Fruit fly (Drosophila melanogaster) whole organism, embryonic: Measurements from ENCODE around the gene par-6.

Source experiments
- Atf3 ChIP-seq: fragments of 200-800 bp; sonication (Bioruptor generic); optimal IDR thresholded peaks from 3 replicates; lab custom pipeline; 2016; ENCODE audit warnings: missing biosample characterization, missing genetic modification characterization
- B-H1 ChIP-seq: fragments of 200-800 bp; sonication (Bioruptor generic); IDR thresholded peaks from 3 replicates; pipeline ENCODE4 v1.3.6; 2022; ENCODE audit warnings: missing biosample characterization, missing genetic modification characterization
- CG10979 ChIP-seq: fragments of 200-800 bp; sonication (Bioruptor generic); optimal IDR thresholded peaks from 2 replicates; lab custom pipeline; 2018; ENCODE audit warnings: missing biosample characterization, mild to moderate bottlenecking, missing genetic modification characterization, moderate library complexity
- CG11696 ChIP-seq: fragments of 200-800 bp; sonication (Bioruptor generic); IDR thresholded peaks from 2 replicates; pipeline ENCODE4 v1.3.6; 2022; ENCODE audit warnings: missing biosample characterization, missing genetic modification characterization
- CG12391 ChIP-seq: fragments of 200-800 bp; sonication (Bioruptor generic); optimal IDR thresholded peaks from 3 replicates; lab custom pipeline; 2018; ENCODE audit warnings: missing biosample characterization, mild to moderate bottlenecking, missing genetic modification characterization, moderate library complexity
- CG12659 ChIP-seq: fragments of 200-800 bp; sonication (Bioruptor generic); optimal IDR thresholded peaks from 3 replicates; lab custom pipeline; 2017; ENCODE audit warnings: mild to moderate bottlenecking, missing biosample characterization, missing genetic modification reagents, missing genetic modification characterization
- CG12769 ChIP-seq: fragments of 200-800 bp; sonication (Bioruptor generic); optimal IDR thresholded peaks from 2 replicates; lab custom pipeline; 2019; ENCODE audit warnings: missing biosample characterization, mild to moderate bottlenecking, missing genetic modification characterization, moderate library complexity
- CG1602 ChIP-seq: fragments of 200-800 bp; sonication (Bioruptor generic); optimal IDR thresholded peaks from 3 replicates; lab custom pipeline; 2016; ENCODE audit warnings: missing biosample characterization, missing genetic modification characterization
- CG17361 ChIP-seq: fragments of 200-800 bp; sonication (Bioruptor generic); IDR thresholded peaks from 3 replicates; pipeline ENCODE4 v1.3.6; 2022; ENCODE audit warnings: missing biosample characterization, missing genetic modification characterization
- CG1792 ChIP-seq: fragments of 200-800 bp; sonication (Bioruptor generic); optimal IDR thresholded peaks from 2 replicates; lab custom pipeline; 2016; ENCODE audit warnings: missing biosample characterization, missing genetic modification characterization
- CG18619 ChIP-seq: fragments of 200-800 bp; sonication (Bioruptor generic); optimal IDR thresholded peaks from 3 replicates; lab custom pipeline; 2017; ENCODE audit warnings: missing biosample characterization, mild to moderate bottlenecking, missing genetic modification characterization
- CG2116 ChIP-seq: fragments of 200-800 bp; sonication (Bioruptor generic); optimal IDR thresholded peaks from 3 replicates; lab custom pipeline; 2018; ENCODE audit warnings: missing biosample characterization, mild to moderate bottlenecking, missing genetic modification characterization
- CG30020 ChIP-seq: fragments of 200-800 bp; optimal IDR thresholded peaks from 2 replicates; lab custom pipeline; 2019; ENCODE audit warnings: missing biosample characterization, mild to moderate bottlenecking, missing genetic modification characterization, moderate library complexity
- CG3163 ChIP-seq: fragments of 200-800 bp; sonication (Bioruptor generic); optimal IDR thresholded peaks from 3 replicates; lab custom pipeline; 2016; ENCODE audit warnings: missing biosample characterization, missing genetic modification characterization
- CG34376 ChIP-seq: fragments of 200-800 bp; sonication (Bioruptor generic); optimal IDR thresholded peaks from 2 replicates; lab custom pipeline; 2018; ENCODE audit warnings: missing biosample characterization, mild to moderate bottlenecking, missing genetic modification characterization
- CG3838 ChIP-seq: fragments of 200-800 bp; sonication (Bioruptor generic); optimal IDR thresholded peaks from 3 replicates; lab custom pipeline; 2016; ENCODE audit warnings: missing biosample characterization, missing genetic modification characterization
- CG4282 ChIP-seq: fragments of 200-800 bp; sonication (Bioruptor generic); optimal IDR thresholded peaks from 2 replicates; lab custom pipeline; 2016; ENCODE audit warnings: missing biosample characterization, missing genetic modification characterization
- CG4820 ChIP-seq: fragments of 200-800 bp; sonication (Bioruptor generic); optimal IDR thresholded peaks from 3 replicates; lab custom pipeline; 2016; ENCODE audit warnings: missing biosample characterization, missing genetic modification characterization
- CG6813 ChIP-seq: fragments of 200-800 bp; sonication (Bioruptor generic); optimal IDR thresholded peaks from 2 replicates; lab custom pipeline; 2017; ENCODE audit warnings: missing biosample characterization, missing genetic modification characterization, mild to moderate bottlenecking, moderate library complexity, missing genetic modification reagents
- CkIIα-i1 ChIP-seq: fragments of 200-800 bp; sonication (Bioruptor generic); IDR thresholded peaks from 2 replicates; pipeline ENCODE4 v1.3.6; 2022; ENCODE audit warnings: missing biosample characterization, missing genetic modification characterization
- D ChIP-seq, 2 experiments: fragments of 200-800 bp in 1 of 2; fragments of >200 bp in 1 of 2; sonication (Bioruptor generic) in 1 of 2; optimal IDR thresholded peaks; 2 replicates in 1 of 2; 3 replicates in 1 of 2; lab custom pipeline; 2017; ENCODE audit warnings: mild to moderate bottlenecking in 1 of 2, missing biosample characterization in 1 of 2, missing genetic modification characterization in 1 of 2, missing genetic modification reagents in 1 of 2
- Deaf1 ChIP-seq: fragments of 200-800 bp; optimal IDR thresholded peaks from 3 replicates; lab custom pipeline; 2019; ENCODE audit warnings: missing biosample characterization, mild to moderate bottlenecking, missing genetic modification characterization, moderate library complexity
- Dek ChIP-seq: fragments of 200-800 bp; sonication (Bioruptor generic); optimal IDR thresholded peaks from 3 replicates; lab custom pipeline; 2019; ENCODE audit warnings: missing biosample characterization, mild to moderate bottlenecking, missing genetic modification characterization, moderate library complexity
- E2f2 ChIP-seq: fragments of 200-800 bp; sonication (Bioruptor generic); IDR thresholded peaks from 2 replicates; pipeline ENCODE4 v1.3.6; 2022; ENCODE audit warnings: missing biosample characterization, missing genetic modification characterization
- HLH54F ChIP-seq: fragments of 200-800 bp; sonication (Bioruptor generic); optimal IDR thresholded peaks from 3 replicates; lab custom pipeline; 2016; ENCODE audit warnings: missing biosample characterization, missing genetic modification characterization
- MBD-R2 ChIP-seq: fragments of 200-800 bp; sonication (Bioruptor generic); IDR thresholded peaks from 2 replicates; pipeline ENCODE4 v1.3.6; 2022; ENCODE audit warnings: missing biosample characterization, missing genetic modification characterization
- Meics ChIP-seq: fragments of 200-800 bp; sonication (Bioruptor generic); optimal IDR thresholded peaks from 2 replicates; lab custom pipeline; 2017; ENCODE audit warnings: missing biosample characterization, mild to moderate bottlenecking, missing genetic modification characterization
- Rfx ChIP-seq: fragments of 200-800 bp; sonication (Bioruptor generic); IDR thresholded peaks from 2 replicates; pipeline ENCODE4 v1.3.6; 2022; ENCODE audit warnings: missing biosample characterization, missing genetic modification characterization
- Six4 ChIP-seq: fragments of 200-800 bp; sonication (Bioruptor generic); optimal IDR thresholded peaks from 2 replicates; lab custom pipeline; 2016; ENCODE audit warnings: missing biosample characterization, missing genetic modification characterization
- aop ChIP-seq: fragments of 200-800 bp; sonication (Bioruptor generic); IDR thresholded peaks from 2 replicates; pipeline ENCODE4 v1.3.6; 2022; ENCODE audit warnings: missing biosample characterization, missing genetic modification characterization
- chinmo ChIP-seq: fragments of 200-800 bp; sonication (Bioruptor generic); IDR thresholded peaks from 4 replicates; pipeline ENCODE4 v1.3.6; 2022; ENCODE audit warnings: missing biosample characterization, missing genetic modification characterization; ENCODE audit not compliant: partially characterized antibody
- corto ChIP-seq: fragments of 200-800 bp; sonication (Bioruptor generic); optimal IDR thresholded peaks from 2 replicates; lab custom pipeline; 2016; ENCODE audit warnings: missing biosample characterization, mild to moderate bottlenecking, missing genetic modification characterization, moderate library complexity
- da ChIP-seq: fragments of 200-800 bp; sonication (Bioruptor generic); optimal IDR thresholded peaks from 2 replicates; lab custom pipeline; 2016; ENCODE audit warnings: missing biosample characterization, missing genetic modification characterization
- dan ChIP-seq: fragments of 200-800 bp; sonication (Bioruptor generic); IDR thresholded peaks from 2 replicates; pipeline ENCODE4 v1.3.6; 2022; ENCODE audit warnings: missing biosample characterization, missing genetic modification characterization
- exex ChIP-seq: fragments of 200-800 bp; sonication (Bioruptor generic); optimal IDR thresholded peaks from 4 replicates; lab custom pipeline; 2018; ENCODE audit warnings: missing biosample characterization, mild to moderate bottlenecking, missing genetic modification characterization, moderate library complexity
- hb ChIP-seq: fragments of 200-800 bp; sonication (Bioruptor generic); IDR thresholded peaks from 3 replicates; pipeline ENCODE4 v1.3.6; 2022; ENCODE audit warnings: missing biosample characterization, missing genetic modification characterization; ENCODE audit not compliant: partially characterized antibody
- inv ChIP-seq: fragments of 200-800 bp; sonication (Bioruptor generic); IDR thresholded peaks from 2 replicates; pipeline ENCODE4 v1.3.6; 2022; ENCODE audit warnings: missing biosample characterization, missing genetic modification characterization; ENCODE audit not compliant: partially characterized antibody
- jing ChIP-seq: fragments of 200-800 bp; sonication (Bioruptor generic); optimal IDR thresholded peaks from 2 replicates; lab custom pipeline; 2018; ENCODE audit warnings: missing biosample characterization, mild to moderate bottlenecking, missing genetic modification characterization
- lab ChIP-seq: fragments of 200-800 bp; sonication (Bioruptor generic); optimal IDR thresholded peaks from 3 replicates; lab custom pipeline; 2017; ENCODE audit warnings: missing biosample characterization, missing genetic modification characterization, mild to moderate bottlenecking, moderate library complexity, missing genetic modification reagents
- maf-S ChIP-seq: fragments of 200-800 bp; sonication (Bioruptor generic); optimal IDR thresholded peaks from 2 replicates; lab custom pipeline; 2016; ENCODE audit warnings: missing biosample characterization, missing genetic modification characterization
- nmo ChIP-seq: fragments of 200-800 bp; sonication (Bioruptor generic); optimal IDR thresholded peaks from 2 replicates; lab custom pipeline; 2018; ENCODE audit warnings: missing biosample characterization, mild to moderate bottlenecking, missing genetic modification characterization, moderate library complexity
- rib ChIP-seq: fragments of 200-800 bp; sonication (Bioruptor generic); IDR thresholded peaks from 2 replicates; pipeline ENCODE4 v1.3.6; 2022; ENCODE audit warnings: missing biosample characterization, missing genetic modification characterization
- run ChIP-seq: fragments of 200-800 bp; sonication (Bioruptor generic); optimal IDR thresholded peaks from 3 replicates; lab custom pipeline; 2018; ENCODE audit warnings: missing biosample characterization, mild to moderate bottlenecking, missing genetic modification characterization
- scrt ChIP-seq: fragments of 200-800 bp; sonication (Bioruptor generic); optimal IDR thresholded peaks from 2 replicates; lab custom pipeline; 2018; ENCODE audit warnings: missing biosample characterization, mild to moderate bottlenecking, missing genetic modification characterization, moderate library complexity
- sens-2 ChIP-seq: fragments of 200-800 bp; sonication (Bioruptor generic); IDR thresholded peaks from 2 replicates; pipeline ENCODE4 v1.3.6; 2022; ENCODE audit warnings: missing biosample characterization, missing genetic modification characterization
- slp2 ChIP-seq: fragments of 200-800 bp; sonication (Bioruptor generic); optimal IDR thresholded peaks from 2 replicates; lab custom pipeline; 2016; ENCODE audit warnings: missing biosample characterization, missing genetic modification characterization
- toy ChIP-seq: fragments of 200-800 bp; sonication (Bioruptor generic); IDR thresholded peaks from 2 replicates; pipeline ENCODE4 v1.3.6; 2022; ENCODE audit warnings: missing biosample characterization, missing genetic modification characterization
- twi ChIP-seq: fragments of 200-800 bp; optimal IDR thresholded peaks from 2 replicates; lab custom pipeline; 2019; ENCODE audit warnings: missing biosample characterization, mild to moderate bottlenecking, missing genetic modification characterization, moderate library complexity
- vfl ChIP-seq: fragments of 200-800 bp; sonication (Bioruptor generic); optimal IDR thresholded peaks from 2 replicates; lab custom pipeline; 2016; ENCODE audit warnings: missing biosample characterization, missing genetic modification characterization

The par-6 gene

DNA sequence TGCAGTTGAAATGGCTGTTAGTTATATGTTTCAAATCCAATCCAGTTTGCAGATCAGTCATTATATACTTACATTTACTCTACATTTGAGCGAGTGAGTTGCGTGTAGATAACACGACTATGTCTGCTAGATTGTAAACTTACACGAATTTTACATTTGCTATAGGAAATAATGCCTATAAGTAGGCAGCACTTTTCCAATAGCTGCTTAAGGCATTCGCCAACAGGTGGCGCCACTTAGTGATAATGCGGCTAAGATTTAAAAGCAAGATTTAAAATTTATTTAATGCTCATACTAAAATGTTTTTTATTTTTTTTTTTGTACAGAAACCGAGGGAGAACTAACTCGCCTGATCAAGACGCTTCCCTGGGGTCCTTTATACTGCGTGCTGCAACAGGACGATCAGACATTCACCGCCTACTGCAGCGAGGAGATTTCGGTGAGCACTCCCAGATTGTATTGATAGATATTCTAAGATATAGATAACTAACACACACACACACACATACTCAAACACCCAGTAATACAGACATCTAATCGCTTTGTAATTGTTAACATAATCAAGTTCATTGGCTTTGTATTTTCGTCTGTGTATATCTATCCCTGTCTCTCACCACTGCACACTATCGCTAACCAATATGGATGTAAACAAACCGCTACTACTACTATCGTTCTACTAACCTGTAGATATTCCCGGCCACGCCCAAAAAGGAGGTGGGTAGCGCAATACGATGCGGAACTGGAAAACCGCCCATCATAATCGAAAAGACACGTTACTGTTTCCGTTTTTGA lies 17.3 kb downstream of the par-6 start (continued):
- TF ChIP-seq aop (GFP tag; lab: Robert Waterston, UW) (no peak), CG4282 (GFP tag; lab: Kevin White, UChicago) (no peak), scrt (GFP tag; lab: Kevin White, UChicago) (no peak), inv (GFP tag; lab: Robert Waterston, UW) (peak; percentile 37; the same call in 1 of the 2 replicates), CG12659 (GFP tag; lab: Kevin White, UChicago) (peak; percentile 7), maf-S (GFP tag; lab: Kevin White, UChicago) (no peak), CG11696 (no peak), slp2 (GFP tag; lab: Kevin White, UChicago) (no peak), MBD-R2 (GFP tag; lab: Robert Waterston, UW) (no peak), Dek (tag; lab: Kevin White, UChicago) (peak; percentile 19), CG1792 (GFP tag; lab: Kevin White, UChicago) (no peak), CG34376 (no peak), D (optimal IDR thresholded peaks at IDR 0.05; lab: Kevin White, UChicago) (no peak), D (GFP tag; optimal IDR thresholded peaks at IDR 0.05; lab: Kevin White, UChicago) (no peak), Rfx (GFP tag; lab: Robert Waterston, UW) (peak; percentile 53), CG10979 (tag; lab: Kevin White, UChicago) (peak; percentile 68), CG17361 (GFP tag; lab: Robert Waterston, UW) (no peak), exex (tag; lab: Kevin White, UChicago) (peak; percentile 88), CG4820 (no peak), corto (GFP tag; lab: Kevin White, UChicago) (no peak)

dm6 chrX:17722912-17723311 lies 19.8 kb downstream of the par-6 start:
- TF ChIP-seq dan (GFP tag; lab: Robert Waterston, UW) (no peak), CkIIα-i1 (GFP tag; lab: Robert Waterston, UW) (no peak), vfl (no peak), nmo (GFP tag; lab: Kevin White, UChicago) (no peak), Atf3 (GFP tag; lab: Kevin White, UChicago) (no peak), sens-2 (GFP tag; lab: Robert Waterston, UW) (no peak), Six4 (no peak), CG30020 (peak; percentile 40), hb (GFP tag; lab: Robert Waterston, UW) (no peak), B-H1 (no peak), run (tag; lab: Kevin White, UChicago) (no peak), CG6813 (GFP tag; lab: Kevin White, UChicago) (no peak), CG3838 (GFP tag; lab: Kevin White, UChicago) (no peak), rib (GFP tag; lab: Robert Waterston, UW) (peak; percentile 51; the same call in 1 of the 2 replicates), CG2116 (GFP tag; lab: Kevin White, UChicago) (no peak), chinmo (peak; percentile 56; the same call in 1 of the 4 replicates), da (GFP tag; lab: Kevin White, UChicago) (no peak), HLH54F (GFP tag; lab: Kevin White, UChicago) (no peak), Deaf1 (tag; lab: Kevin White, UChicago) (peak; percentile 42), CG1602 (GFP tag; lab: Kevin White, UChicago) (no peak), twi (no peak), Meics (peak; percentile 14), lab (GFP tag; lab: Kevin White, UChicago) (peak; percentile 44), CG18619 (no peak), jing (GFP tag; lab: Kevin White, UChicago) (no peak), CG12391 (no peak), toy (GFP tag; lab: Robert Waterston, UW) (no peak), E2f2 (GFP tag; lab: Robert Waterston, UW) (no peak), CG3163 (no peak), CG12769 (tag; lab: Kevin White, UChicago) (peak; percentile 70)
